Worm (Caenorhabditis elegans): Measurements from ENCODE around the gene dgn-1.

Gene dgn-1

DNA sequence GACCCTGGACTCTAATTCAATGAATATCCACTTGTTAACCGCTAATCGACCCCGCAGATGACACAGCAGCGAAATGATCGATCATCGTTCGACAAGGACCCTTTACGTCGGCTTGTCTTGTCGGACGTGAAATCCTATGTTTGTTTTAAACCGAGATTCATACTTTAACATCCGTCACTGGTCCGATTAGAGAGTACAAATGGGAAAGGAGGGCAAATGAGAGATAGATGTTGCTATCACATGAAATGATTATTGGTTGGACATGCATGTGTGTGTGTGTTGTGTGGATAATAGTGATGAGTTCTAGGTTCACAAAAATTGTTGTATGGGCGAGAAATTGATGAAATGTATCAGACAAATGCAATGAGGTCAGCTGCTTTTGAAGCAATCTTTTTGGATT lies 19.1 kb downstream of the dgn-1 start (continued):
- peak; percentile 12 for TF ChIP-seq snu-23 (GFP tag; optimal IDR thresholded peaks at IDR 0.05)
- TF ChIP-seq ztf-11 (tag; optimal IDR thresholded peaks at IDR 0.05), result no peak
- no peak for TF ChIP-seq C04F5.9 (tag; optimal IDR thresholded peaks at IDR 0.05)
- TF ChIP-seq lin-15B (tag; optimal IDR thresholded peaks at IDR 0.05), result no peak
- no peak for TF ChIP-seq C16A3.4 (tag; optimal IDR thresholded peaks at IDR 0.05)
- no peak for TF ChIP-seq nhr-12 (tag; optimal IDR thresholded peaks at IDR 0.05)
- peak; percentile 34; the same call in 1 of the 2 replicates for TF ChIP-seq nhr-19 (GFP tag; conservative IDR thresholded peaks at IDR 0.05)
- no peak for TF ChIP-seq pag-3 (tag; optimal IDR thresholded peaks at IDR 0.05; ENCODE audit: borderline replicate concordance, insufficient read depth)
- no peak for TF ChIP-seq pqm-1 (tag; optimal IDR thresholded peaks at IDR 0.05)
- no peak for TF ChIP-seq hlh-17 (GFP tag; optimal IDR thresholded peaks at IDR 0.05; ENCODE audit: borderline replicate concordance)
- no peak for TF ChIP-seq unc-62 (GFP tag; optimal IDR thresholded peaks at IDR 0.05)
- peak in 1 of 2 experiments; percentile 33 for TF ChIP-seq lsy-2 (tag; optimal IDR thresholded peaks at IDR 0.05)
- no peak for TF ChIP-seq nhr-85 (tag)
- TF ChIP-seq lin-39 (tag; optimal IDR thresholded peaks at IDR 0.05), result peak; percentile 36
- peak; percentile 60 for TF ChIP-seq nhr-71 (tag; optimal IDR thresholded peaks at IDR 0.05)
- TF ChIP-seq unc-130 (tag; optimal IDR thresholded peaks at IDR 0.05), result no peak
- TF ChIP-seq mep-1 (tag; optimal IDR thresholded peaks at IDR 0.05), result no peak
- TF ChIP-seq lin-14 (GFP tag; optimal IDR thresholded peaks at IDR 0.05), result peak; percentile 69
- no peak for TF ChIP-seq unc-98 (GFP tag; IDR thresholded peaks at IDR 0.05)
- no peak for TF ChIP-seq fkh-8 (tag; optimal IDR thresholded peaks at IDR 0.05)

DNA sequence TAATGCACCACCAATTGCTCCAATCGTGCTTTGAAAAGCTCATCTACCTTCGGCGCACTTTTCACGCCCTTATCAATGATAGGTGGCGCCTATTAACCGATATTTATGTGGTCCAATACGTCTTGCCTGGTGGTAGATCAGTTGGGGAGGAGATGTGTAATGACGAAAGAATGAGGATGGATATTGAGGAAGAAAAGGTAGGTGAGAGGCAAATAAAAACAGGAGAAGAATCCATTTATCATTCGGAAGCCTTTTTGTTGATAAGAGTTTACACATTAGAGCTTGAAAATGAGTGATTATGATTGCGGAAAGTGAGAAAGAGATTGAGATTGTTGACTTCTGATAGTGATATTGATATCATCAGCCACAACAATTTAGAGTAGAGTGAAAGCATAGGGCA lies 21.4 kb downstream of the dgn-1 start:
- TF ChIP-seq mep-1 (tag; optimal IDR thresholded peaks at IDR 0.05), result no peak
- no peak for TF ChIP-seq isw-1 (GFP tag; IDR thresholded peaks at IDR 0.05)
- no peak for TF ChIP-seq dpl-1 (GFP tag; optimal IDR thresholded peaks at IDR 0.05)
- no peak for TF ChIP-seq dsc-1 (tag; optimal IDR thresholded peaks at IDR 0.05)
- no peak for TF ChIP-seq ama-1 (optimal IDR thresholded peaks at IDR 0.05)
- TF ChIP-seq ces-1 (GFP tag; optimal IDR thresholded peaks at IDR 0.05), result no peak
- TF ChIP-seq lin-15B (tag; optimal IDR thresholded peaks at IDR 0.05), result no peak
- TF ChIP-seq nhr-90 (tag; optimal IDR thresholded peaks at IDR 0.05; ENCODE audit: poor library complexity), result no peak
- TF ChIP-seq ets-5 (GFP tag; IDR thresholded peaks at IDR 0.05), result no peak
- no peak for TF ChIP-seq unc-62 (GFP tag; optimal IDR thresholded peaks at IDR 0.05)
- TF ChIP-seq blmp-1 (tag; optimal IDR thresholded peaks at IDR 0.05), result no peak
- peak; percentile 64 for TF ChIP-seq rnt-1 (tag; optimal IDR thresholded peaks at IDR 0.05)
- TF ChIP-seq elt-3 (tag; optimal IDR thresholded peaks at IDR 0.05), result no peak
- TF ChIP-seq lin-14 (GFP tag; optimal IDR thresholded peaks at IDR 0.05), result peak; percentile 32
- no peak for TF ChIP-seq nhr-28 (tag; optimal IDR thresholded peaks at IDR 0.05)
- no peak for TF ChIP-seq nhr-237 (tag; optimal IDR thresholded peaks at IDR 0.05)
- TF ChIP-seq ztf-4 (tag; optimal IDR thresholded peaks at IDR 0.05), result no peak
- no peak for TF ChIP-seq fkh-8 (tag; optimal IDR thresholded peaks at IDR 0.05)
- no peak for TF ChIP-seq unc-98 (GFP tag; IDR thresholded peaks at IDR 0.05)
- TF ChIP-seq nhr-71 (tag; optimal IDR thresholded peaks at IDR 0.05), result peak; percentile 29
- TF ChIP-seq nhr-19 (GFP tag; conservative IDR thresholded peaks at IDR 0.05), result 0 out of 2 replicates have a peak, but pooled peaks have one; percentile 7

DNA sequence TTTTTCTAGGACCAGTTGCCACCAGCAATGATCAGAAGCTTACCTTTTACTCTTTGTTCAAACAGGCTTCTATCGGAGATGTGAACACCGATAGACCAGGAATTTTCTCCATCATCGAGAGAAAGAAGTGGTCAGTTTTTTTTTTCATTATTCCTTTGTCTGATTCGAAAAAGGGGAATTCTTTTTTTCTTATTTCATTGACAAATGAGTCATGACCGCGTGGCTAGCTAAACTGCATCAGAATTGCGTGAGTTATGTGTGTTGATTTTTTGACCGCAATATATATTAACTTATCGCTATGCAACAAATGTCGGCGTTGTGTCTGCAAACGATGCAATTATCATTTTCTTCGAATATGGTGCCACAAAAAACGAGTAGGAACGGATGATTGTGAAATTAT lies 25.4 kb downstream of the dgn-1 start:
- TF ChIP-seq nhr-47 (tag; optimal IDR thresholded peaks at IDR 0.05) (no peak), aha-1 (tag; optimal IDR thresholded peaks at IDR 0.05) (no peak), nhr-71 (tag; optimal IDR thresholded peaks at IDR 0.05) (peak; percentile 32), fkh-10 (GFP tag; optimal IDR thresholded peaks at IDR 0.05) (no peak), nhr-20 (tag; optimal IDR thresholded peaks at IDR 0.05) (peak; percentile 26), ama-1 (optimal IDR thresholded peaks at IDR 0.05) (no peak), lin-13 (GFP tag; optimal IDR thresholded peaks at IDR 0.05) (no peak), skn-1 (tag; optimal IDR thresholded peaks at IDR 0.05) (no peak), pqm-1 (tag; optimal IDR thresholded peaks at IDR 0.05) (no peak), hlh-4 (tag; optimal IDR thresholded peaks at IDR 0.05) (no peak), ets-5 (GFP tag; IDR thresholded peaks at IDR 0.05) (no peak), rnt-1 (tag; optimal IDR thresholded peaks at IDR 0.05) (no peak), irx-1 (tag; optimal IDR thresholded peaks at IDR 0.05) (no peak), pag-3 (tag; optimal IDR thresholded peaks at IDR 0.05; ENCODE audit: borderline replicate concordance, insufficient read depth) (no peak), nhr-19 (GFP tag; conservative IDR thresholded peaks at IDR 0.05) (no peak)

All from whole organism, L1 larva.